Worm (Caenorhabditis elegans): ENCODE measurements around the gene penr-1.

Gene penr-1

DNA sequence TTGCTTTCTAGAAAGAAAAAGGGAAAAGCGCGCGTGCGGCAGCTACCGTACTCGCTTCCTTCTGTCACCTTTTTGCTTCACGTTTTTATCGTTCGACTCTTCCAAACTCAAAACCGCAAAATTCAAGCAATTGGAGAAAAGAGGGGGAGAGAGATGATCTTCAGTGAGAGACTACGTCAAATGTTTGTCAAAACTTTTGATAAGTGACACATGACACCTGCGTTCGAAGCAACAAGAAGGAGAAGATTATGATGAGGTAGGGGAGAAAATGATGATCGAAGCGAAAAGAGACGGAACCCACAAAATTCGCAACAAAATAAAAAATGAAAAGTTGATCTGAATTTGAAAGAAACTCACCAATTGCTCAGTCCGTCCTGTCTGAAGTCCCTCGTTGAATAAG lies 49.1 kb downstream of the penr-1 start:
- no peak for TF ChIP-seq F49E8.2 (tag; optimal IDR thresholded peaks at IDR 0.05; ENCODE audit: insufficient read depth)
- TF ChIP-seq Y79H2A.3 (GFP tag; conservative IDR thresholded peaks at IDR 0.05), result no peak
- TF ChIP-seq cebp-1 (GFP tag; IDR thresholded peaks at IDR 0.05), result no peak
- no peak for TF ChIP-seq cebp-1 (tag; optimal IDR thresholded peaks at IDR 0.05)
- no peak for TF ChIP-seq hrde-1 (tag; optimal IDR thresholded peaks at IDR 0.05; ENCODE audit: borderline replicate concordance)
- TF ChIP-seq lin-54 (GFP tag; optimal IDR thresholded peaks at IDR 0.05), result no peak
- TF ChIP-seq unc-62 (GFP tag; optimal IDR thresholded peaks at IDR 0.05), result no peak
- no peak for TF ChIP-seq C06A6.2 (GFP tag; conservative IDR thresholded peaks at IDR 0.05)
- no peak for TF ChIP-seq ceh-58 (GFP tag; IDR thresholded peaks at IDR 0.05)
- TF ChIP-seq nfyb-1 (GFP tag; IDR thresholded peaks at IDR 0.05), result no peak
- TF ChIP-seq him-1 (tag; optimal IDR thresholded peaks at IDR 0.05), result no peak
- TF ChIP-seq xnd-1 (tag; optimal IDR thresholded peaks at IDR 0.05), result no peak
- no peak for TF ChIP-seq tbx-9 (tag; optimal IDR thresholded peaks at IDR 0.05; ENCODE audit: borderline replicate concordance)
- TF ChIP-seq hmg-1.2 (GFP tag; IDR thresholded peaks at IDR 0.05), result no peak
- TF ChIP-seq atf-7 (tag; optimal IDR thresholded peaks at IDR 0.05), result no peak
- no peak for TF ChIP-seq B0019.2 (GFP tag; conservative IDR thresholded peaks at IDR 0.05)

DNA sequence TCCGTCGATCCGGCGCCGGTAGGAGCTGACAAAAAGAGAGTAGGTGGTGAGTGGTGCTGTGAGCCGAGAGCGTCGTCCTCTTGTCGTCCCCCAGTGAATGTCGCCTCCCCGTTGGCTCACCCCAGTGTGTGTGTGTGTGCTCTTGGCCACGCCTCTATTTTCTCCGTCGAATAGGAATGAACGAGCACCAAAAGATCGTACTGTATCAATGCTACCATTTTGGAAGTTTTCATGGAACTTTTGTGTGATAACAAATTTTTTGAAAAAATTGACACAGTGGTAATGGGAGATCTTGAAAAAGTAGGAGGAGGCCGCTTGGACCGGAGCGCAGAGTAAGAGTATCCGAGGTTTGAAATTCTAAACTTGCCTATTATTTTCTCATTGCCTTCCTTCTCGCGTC lies 50.2 kb downstream of the penr-1 start, which contains the start of gene ceh-34:
TSS of gene ceh-34 (minus strand) at position 101 of the 400 bp plus-strand sequence.
- peak; percentile 48; the same call in 1 of the 2 replicates for TF ChIP-seq zfh-2 (GFP tag; conservative IDR thresholded peaks at IDR 0.05)
- TF ChIP-seq dpff-1 (tag; optimal IDR thresholded peaks at IDR 0.05), result no peak
- TF ChIP-seq B0035.1 (tag; optimal IDR thresholded peaks at IDR 0.05), result no peak
